Worm (Caenorhabditis elegans): Measurements from ENCODE around the gene rha-2.

ce11 chrIII:8596692-8597091, 17.7 kb downstream of the rha-2 start:
- no peak for TF ChIP-seq unc-62 (GFP tag; optimal IDR thresholded peaks at IDR 0.05)
- TF ChIP-seq nhr-76 (tag; optimal IDR thresholded peaks at IDR 0.05), result no peak
- TF ChIP-seq ztf-11 (tag; optimal IDR thresholded peaks at IDR 0.05), result no peak
- no peak for TF ChIP-seq elt-1 (tag; optimal IDR thresholded peaks at IDR 0.05)
- no peak for TF ChIP-seq tbx-2 (tag; optimal IDR thresholded peaks at IDR 0.05)
- no peak for TF ChIP-seq egl-5 (tag; optimal IDR thresholded peaks at IDR 0.05)
- no peak for TF ChIP-seq nhr-12 (tag; optimal IDR thresholded peaks at IDR 0.05)
- TF ChIP-seq nhr-237 (tag; optimal IDR thresholded peaks at IDR 0.05), result no peak
- no peak for TF ChIP-seq elt-2 (tag; optimal IDR thresholded peaks at IDR 0.05)

All from whole organism, L3 larva.